Fruit fly (Drosophila melanogaster): ENCODE data around the gene beat-Vc.

DNA sequence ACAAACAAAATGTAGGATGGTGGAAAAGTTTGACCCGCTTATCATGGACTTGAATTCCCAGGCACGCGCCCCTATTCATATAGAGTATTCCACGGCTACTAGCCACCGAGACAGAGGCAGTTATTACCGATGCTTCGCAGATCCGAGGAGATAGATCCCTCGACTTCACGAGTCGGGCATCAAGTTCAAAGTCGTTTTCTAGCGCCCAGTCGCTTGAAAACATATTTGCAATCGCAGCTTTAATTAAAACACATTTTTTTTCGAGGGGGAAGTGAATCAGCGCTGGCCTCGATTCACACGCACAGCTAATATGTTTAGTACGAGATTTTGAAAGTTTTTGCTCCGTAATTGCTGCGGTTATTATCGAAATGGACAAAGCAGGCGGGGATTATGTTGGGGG is 67.8 kb downstream of the beat-Vc start:
- no peak for TF ChIP-seq Hr39 (GFP tag; optimal IDR thresholded peaks at IDR 0.05)
- TF ChIP-seq dsx (GFP tag; optimal IDR thresholded peaks at IDR 0.05; ENCODE audit: poor library complexity, severe bottlenecking): no peak
- TF ChIP-seq CG9139 (GFP tag; optimal IDR thresholded peaks at IDR 0.05): no peak
- TF ChIP-seq Hr38 (GFP tag; optimal IDR thresholded peaks at IDR 0.05): no peak
- TF ChIP-seq CG6163 (GFP tag; IDR thresholded peaks at IDR 0.05): no peak
- TF ChIP-seq CG11762 (GFP tag; optimal IDR thresholded peaks at IDR 0.05; ENCODE audit: insufficient read depth): no peak
- no peak for TF ChIP-seq Sox102F (GFP tag; optimal IDR thresholded peaks at IDR 0.05)

Data from whole organism, prepupa.